Worm (Caenorhabditis elegans): Measurements from ENCODE around the gene C38C3.3.

C38C3.3 gene

ce11 chrV:1488642-1489041 is 6.8 kb upstream of the C38C3.3 start:
- TF ChIP-seq tbx-2 (tag; optimal IDR thresholded peaks at IDR 0.05) (no peak), elt-1 (tag; optimal IDR thresholded peaks at IDR 0.05) (no peak), lsy-12 (tag; optimal IDR thresholded peaks at IDR 0.05) (no peak), unc-39 (tag; optimal IDR thresholded peaks at IDR 0.05) (no peak), pha-4 (tag; optimal IDR thresholded peaks at IDR 0.05) (no peak), sea-2 (GFP tag; optimal IDR thresholded peaks at IDR 0.05) (no peak), lin-15B (tag; optimal IDR thresholded peaks at IDR 0.05) (no peak), nhr-11 (tag; optimal IDR thresholded peaks at IDR 0.05) (no peak), egl-5 (tag; optimal IDR thresholded peaks at IDR 0.05) (no peak), nfya-1 (tag; optimal IDR thresholded peaks at IDR 0.05; ENCODE audit: insufficient read depth) (no peak), R02D3.7 (tag; optimal IDR thresholded peaks at IDR 0.05) (no peak), snpc-4 (tag; optimal IDR thresholded peaks at IDR 0.05) (no peak), nhr-67 (tag; optimal IDR thresholded peaks at IDR 0.05) (no peak)

ce11 chrV:1491510-1491909 is 3.9 kb upstream of the C38C3.3 start, which contains the start of gene C38C3.6:
Gene C38C3.6, minus strand, starts transcription at chrV:1491610.
- TF ChIP-seq skn-1 (tag; optimal IDR thresholded peaks at IDR 0.05), result no peak
- no peak for TF ChIP-seq mdl-1 (tag; optimal IDR thresholded peaks at IDR 0.05)
- no peak for TF ChIP-seq ceh-28 (tag; optimal IDR thresholded peaks at IDR 0.05)
- no peak for TF ChIP-seq elt-1 (tag; optimal IDR thresholded peaks at IDR 0.05)
- TF ChIP-seq nhr-67 (tag; optimal IDR thresholded peaks at IDR 0.05), result no peak
- no peak for TF ChIP-seq lin-39 (tag; optimal IDR thresholded peaks at IDR 0.05)
- no peak for TF ChIP-seq fos-1 (tag; optimal IDR thresholded peaks at IDR 0.05)
- no peak for TF ChIP-seq lin-15B (tag; optimal IDR thresholded peaks at IDR 0.05)
- no peak for TF ChIP-seq aly-2 (tag; optimal IDR thresholded peaks at IDR 0.05)
- no peak for TF ChIP-seq egl-27 (tag; optimal IDR thresholded peaks at IDR 0.05)
- no peak for TF ChIP-seq zag-1 (tag; optimal IDR thresholded peaks at IDR 0.05)
- TF ChIP-seq lsy-12 (tag; optimal IDR thresholded peaks at IDR 0.05), result no peak
- TF ChIP-seq ZK546.5 (tag; optimal IDR thresholded peaks at IDR 0.05), result no peak
- TF ChIP-seq ztf-4 (tag; optimal IDR thresholded peaks at IDR 0.05), result no peak
- no peak for TF ChIP-seq egl-5 (tag; optimal IDR thresholded peaks at IDR 0.05)
- no peak for TF ChIP-seq nhr-12 (tag; optimal IDR thresholded peaks at IDR 0.05)
- TF ChIP-seq mml-1 (tag; optimal IDR thresholded peaks at IDR 0.05), result no peak

- TF ChIP-seq ceh-9 (tag; optimal IDR thresholded peaks at IDR 0.05) (no peak), nhr-12 (tag; optimal IDR thresholded peaks at IDR 0.05) (no peak), nhr-23 (tag; optimal IDR thresholded peaks at IDR 0.05) (no peak), nhr-237 (tag; optimal IDR thresholded peaks at IDR 0.05) (no peak)
Observed at ce11 chrV:1494469-1494868, 965 bp upstream of the C38C3.3 start, which contains the start of gene spig-7. Gene spig-7, plus strand, starts transcription at chrV:1494769.

- TF ChIP-seq daf-12 (tag; optimal IDR thresholded peaks at IDR 0.05) (no peak), ceh-28 (tag; optimal IDR thresholded peaks at IDR 0.05) (peak; percentile 89), hmg-11 (tag; optimal IDR thresholded peaks at IDR 0.05) (no peak), mml-1 (tag; optimal IDR thresholded peaks at IDR 0.05) (no peak)
Observed at ce11 chrV:1495752-1496151, 318 bp downstream of the C38C3.3 start.

- no peak for TF ChIP-seq unc-39 (tag; optimal IDR thresholded peaks at IDR 0.05)
- TF ChIP-seq hmg-11 (tag; optimal IDR thresholded peaks at IDR 0.05), result no peak
- no peak for TF ChIP-seq ceh-28 (tag; optimal IDR thresholded peaks at IDR 0.05)
- no peak for TF ChIP-seq egl-5 (tag; optimal IDR thresholded peaks at IDR 0.05)
- no peak for TF ChIP-seq skn-1 (tag; optimal IDR thresholded peaks at IDR 0.05)
- TF ChIP-seq unc-62 (GFP tag; optimal IDR thresholded peaks at IDR 0.05), result no peak
- TF ChIP-seq elt-1 (tag; optimal IDR thresholded peaks at IDR 0.05), result no peak
- no peak for TF ChIP-seq nhr-12 (tag; optimal IDR thresholded peaks at IDR 0.05)
- no peak for TF ChIP-seq nhr-237 (tag; optimal IDR thresholded peaks at IDR 0.05)
- TF ChIP-seq fos-1 (tag; optimal IDR thresholded peaks at IDR 0.05), result no peak
- no peak for TF ChIP-seq mdl-1 (tag; optimal IDR thresholded peaks at IDR 0.05)
- TF ChIP-seq zag-1 (tag; optimal IDR thresholded peaks at IDR 0.05), result no peak
- TF ChIP-seq lsy-12 (tag; optimal IDR thresholded peaks at IDR 0.05), result no peak
- no peak for TF ChIP-seq elt-3 (tag; optimal IDR thresholded peaks at IDR 0.05)
- no peak for TF ChIP-seq pqm-1 (tag; optimal IDR thresholded peaks at IDR 0.05)
- TF ChIP-seq ama-1 (optimal IDR thresholded peaks at IDR 0.05), result no peak
Observed at ce11 chrV:1499140-1499539, 3.7 kb downstream of the C38C3.3 start, which contains the start of gene sru-27. Gene sru-27, plus strand, starts transcription at chrV:1499440.
